Fruit fly (Drosophila melanogaster) whole organism, embryonic: ENCODE measurements around the gene Oscillin.

Experiments used
- Ada2b ChIP-seq: fragments of 200-800 bp; sonication (Bioruptor generic); IDR thresholded peaks from 2 replicates; pipeline ENCODE4 v1.3.6; 2022; ENCODE audit warnings: missing biosample characterization, missing genetic modification characterization
- Atf-2 ChIP-seq: fragments of 200-800 bp; sonication (Bioruptor generic); optimal IDR thresholded peaks from 2 replicates; lab custom pipeline; 2016; ENCODE audit warnings: missing biosample characterization, missing genetic modification characterization
- B-H2 ChIP-seq: fragments of 200-800 bp; sonication (Bioruptor generic); optimal IDR thresholded peaks from 2 replicates; lab custom pipeline; 2018; ENCODE audit warnings: missing biosample characterization, mild to moderate bottlenecking, missing genetic modification characterization
- C15 ChIP-seq: fragments of 200-800 bp; sonication (Bioruptor generic); IDR thresholded peaks from 3 replicates; pipeline ENCODE4 v1.3.6; 2022; ENCODE audit warnings: missing biosample characterization, missing genetic modification characterization
- CG10366 ChIP-seq: fragments of 200-800 bp; sonication (Bioruptor generic); IDR thresholded peaks from 2 replicates; pipeline ENCODE4 v1.3.6; 2022; ENCODE audit warnings: missing biosample characterization, missing genetic modification characterization
- CG11456 ChIP-seq: fragments of 200-800 bp; sonication (Bioruptor generic); IDR thresholded peaks from 3 replicates; pipeline ENCODE4 v1.3.6; 2022; ENCODE audit warnings: missing biosample characterization, missing genetic modification characterization
- CG11504 ChIP-seq: fragments of 200-800 bp; sonication (Bioruptor generic); optimal IDR thresholded peaks from 3 replicates; lab custom pipeline; 2019; ENCODE audit warnings: missing biosample characterization, mild to moderate bottlenecking, missing genetic modification characterization, moderate library complexity
- CG11560 ChIP-seq: fragments of 200-800 bp; sonication (Bioruptor generic); IDR thresholded peaks from 3 replicates; pipeline ENCODE4 v1.3.6; 2022; ENCODE audit warnings: missing biosample characterization, missing genetic modification characterization
- CG12219 ChIP-seq: fragments of 200-800 bp; sonication (Bioruptor generic); optimal IDR thresholded peaks from 3 replicates; lab custom pipeline; 2018; ENCODE audit warnings: missing biosample characterization, mild to moderate bottlenecking, missing genetic modification characterization
- CG13123 ChIP-seq: fragments of 200-800 bp; sonication (Bioruptor generic); optimal IDR thresholded peaks from 2 replicates; lab custom pipeline; 2016; ENCODE audit warnings: missing biosample characterization, missing genetic modification characterization
- CG14014 ChIP-seq: fragments of 200-800 bp; sonication (Bioruptor generic); IDR thresholded peaks from 2 replicates; pipeline ENCODE4 v1.3.6; 2022; ENCODE audit warnings: missing biosample characterization, missing genetic modification characterization
- CG15696 ChIP-seq: fragments of 200-800 bp; sonication (Bioruptor generic); optimal IDR thresholded peaks from 2 replicates; lab custom pipeline; 2019; ENCODE audit warnings: missing biosample characterization, mild to moderate bottlenecking, missing genetic modification characterization, moderate library complexity
- CG16779 ChIP-seq: fragments of 200-800 bp; sonication (Bioruptor generic); IDR thresholded peaks from 2 replicates; pipeline ENCODE4 v1.3.6; 2022; ENCODE audit warnings: missing biosample characterization, missing genetic modification characterization
- CG17361 ChIP-seq: fragments of 200-800 bp; sonication (Bioruptor generic); IDR thresholded peaks from 3 replicates; pipeline ENCODE4 v1.3.6; 2022; ENCODE audit warnings: missing biosample characterization, missing genetic modification characterization
- CG17612 ChIP-seq: fragments of 200-800 bp; sonication (Bioruptor generic); IDR thresholded peaks from 2 replicates; pipeline ENCODE4 v1.3.6; 2022; ENCODE audit warnings: missing biosample characterization, missing genetic modification characterization
- CG31224 ChIP-seq: fragments of 200-800 bp; sonication (Bioruptor generic); IDR thresholded peaks from 2 replicates; pipeline ENCODE4 v1.3.6; 2022; ENCODE audit warnings: missing biosample characterization, missing genetic modification characterization
- CG31388 ChIP-seq: fragments of 200-800 bp; sonication (Bioruptor generic); optimal IDR thresholded peaks from 2 replicates; lab custom pipeline; 2016; ENCODE audit warnings: missing biosample characterization, missing genetic modification characterization
- CG3163 ChIP-seq: fragments of 200-800 bp; sonication (Bioruptor generic); optimal IDR thresholded peaks from 3 replicates; lab custom pipeline; 2016; ENCODE audit warnings: missing biosample characterization, missing genetic modification characterization
- CG4282 ChIP-seq: fragments of 200-800 bp; sonication (Bioruptor generic); optimal IDR thresholded peaks from 2 replicates; lab custom pipeline; 2016; ENCODE audit warnings: missing biosample characterization, missing genetic modification characterization
- CG7556 ChIP-seq: fragments of 200-800 bp; sonication (Bioruptor generic); optimal IDR thresholded peaks from 2 replicates; lab custom pipeline; 2017; ENCODE audit warnings: missing biosample characterization, mild to moderate bottlenecking, missing genetic modification characterization
- CG9437 ChIP-seq: fragments of 200-800 bp; sonication (Bioruptor generic); optimal IDR thresholded peaks from 2 replicates; lab custom pipeline; 2018; ENCODE audit warnings: missing biosample characterization, mild to moderate bottlenecking, missing genetic modification characterization
- CG9727 ChIP-seq: fragments of 200-800 bp; sonication (Bioruptor generic); optimal IDR thresholded peaks from 3 replicates; lab custom pipeline; 2017; ENCODE audit warnings: missing biosample characterization, mild to moderate bottlenecking, missing genetic modification characterization
- CG9817 ChIP-seq: fragments of 200-800 bp; sonication (Bioruptor generic); optimal IDR thresholded peaks from 2 replicates; lab custom pipeline; 2018; ENCODE audit warnings: missing biosample characterization, mild to moderate bottlenecking, missing genetic modification characterization, moderate library complexity
- CkIIα-i1 ChIP-seq: fragments of 200-800 bp; sonication (Bioruptor generic); IDR thresholded peaks from 2 replicates; pipeline ENCODE4 v1.3.6; 2022; ENCODE audit warnings: missing biosample characterization, missing genetic modification characterization
- CoRest ChIP-seq: fragments of 200-800 bp; sonication (Bioruptor generic); optimal IDR thresholded peaks from 3 replicates; lab custom pipeline; 2018; ENCODE audit warnings: missing biosample characterization, mild to moderate bottlenecking, missing genetic modification characterization, moderate library complexity
- Dip2 ChIP-seq: fragments of 200-800 bp; sonication (Bioruptor generic); IDR thresholded peaks from 2 replicates; pipeline ENCODE4 v1.3.6; 2022; ENCODE audit warnings: missing biosample characterization, missing genetic modification characterization
- Dp ChIP-seq: fragments of 200-800 bp; sonication (Bioruptor generic); optimal IDR thresholded peaks from 2 replicates; lab custom pipeline; 2018; ENCODE audit warnings: missing biosample characterization, mild to moderate bottlenecking, missing genetic modification characterization, moderate library complexity
- Fer2 ChIP-seq: fragments of 200-800 bp; sonication (Bioruptor generic); optimal IDR thresholded peaks from 2 replicates; lab custom pipeline; 2018; ENCODE audit warnings: missing biosample characterization, mild to moderate bottlenecking, missing genetic modification characterization, moderate library complexity
- Hmr ChIP-seq: fragments of 200-800 bp; sonication (Bioruptor generic); optimal IDR thresholded peaks from 3 replicates; lab custom pipeline; 2017; ENCODE audit warnings: mild to moderate bottlenecking, missing biosample characterization, missing genetic modification reagents, missing genetic modification characterization
- Hmx ChIP-seq: fragments of 200-800 bp; sonication (Bioruptor generic); optimal IDR thresholded peaks from 2 replicates; lab custom pipeline; 2016; ENCODE audit warnings: missing biosample characterization, missing genetic modification characterization
- Hr51 ChIP-seq, 2 experiments: fragments of 200-800 bp; sonication (Bioruptor generic); optimal IDR thresholded peaks; 2 replicates in 1 of 2; 3 replicates in 1 of 2; lab custom pipeline; 2016 to 2018; ENCODE audit warnings: missing biosample characterization in 2 of 2, missing genetic modification characterization in 2 of 2, mild to moderate bottlenecking in 1 of 2, moderate library complexity in 1 of 2
- Side ChIP-seq: fragments of 200-800 bp; sonication (Bioruptor generic); optimal IDR thresholded peaks from 2 replicates; lab custom pipeline; 2016; ENCODE audit warnings: missing biosample characterization, missing genetic modification characterization
- Sry-β ChIP-seq: fragments of 200-800 bp; sonication (Bioruptor generic); optimal IDR thresholded peaks from 2 replicates; lab custom pipeline; 2018; ENCODE audit warnings: missing biosample characterization, mild to moderate bottlenecking, missing genetic modification characterization, moderate library complexity
- Xbp1 ChIP-seq: fragments of 200-800 bp; sonication (Bioruptor generic); optimal IDR thresholded peaks from 3 replicates; lab custom pipeline; 2016; ENCODE audit warnings: missing biosample characterization, mild to moderate bottlenecking, missing genetic modification characterization
- aop ChIP-seq: fragments of 200-800 bp; sonication (Bioruptor generic); IDR thresholded peaks from 2 replicates; pipeline ENCODE4 v1.3.6; 2022; ENCODE audit warnings: missing biosample characterization, missing genetic modification characterization
- chif ChIP-seq, 2 experiments: fragments of 200-800 bp; sonication (Bioruptor generic); optimal IDR thresholded peaks; 3 replicates each; lab custom pipeline; 2016; ENCODE audit warnings: missing biosample characterization in 2 of 2, missing genetic modification characterization in 2 of 2
- corto ChIP-seq: fragments of 200-800 bp; sonication (Bioruptor generic); optimal IDR thresholded peaks from 2 replicates; lab custom pipeline; 2016; ENCODE audit warnings: missing biosample characterization, mild to moderate bottlenecking, missing genetic modification characterization, moderate library complexity
- dan ChIP-seq: fragments of 200-800 bp; sonication (Bioruptor generic); IDR thresholded peaks from 2 replicates; pipeline ENCODE4 v1.3.6; 2022; ENCODE audit warnings: missing biosample characterization, missing genetic modification characterization
- eve ChIP-seq, 2 experiments: fragments of >200 bp; optimal IDR thresholded peaks; 2 replicates each; lab custom pipeline; 2017; ENCODE audit warnings: missing biosample characterization in 2 of 2, missing genetic modification characterization in 2 of 2
- fd96Cb ChIP-seq: fragments of 200-800 bp; sonication (Bioruptor generic); optimal IDR thresholded peaks from 2 replicates; lab custom pipeline; 2018; ENCODE audit warnings: missing biosample characterization, mild to moderate bottlenecking, missing genetic modification characterization, moderate library complexity
- gcm ChIP-seq: fragments of 200-800 bp; sonication (Bioruptor generic); optimal IDR thresholded peaks from 2 replicates; lab custom pipeline; 2019; ENCODE audit warnings: missing biosample characterization, mild to moderate bottlenecking, missing genetic modification characterization, moderate library complexity
- hbn ChIP-seq: fragments of 200-800 bp; sonication (Bioruptor generic); IDR thresholded peaks from 2 replicates; pipeline ENCODE4 v1.3.6; 2022; ENCODE audit warnings: missing biosample characterization, missing genetic modification characterization; ENCODE audit not compliant: partially characterized antibody
- lab ChIP-seq: fragments of 200-800 bp; sonication (Bioruptor generic); optimal IDR thresholded peaks from 3 replicates; lab custom pipeline; 2017; ENCODE audit warnings: missing biosample characterization, missing genetic modification characterization, mild to moderate bottlenecking, moderate library complexity, missing genetic modification reagents
- lbe ChIP-seq: fragments of 200-800 bp; sonication (Bioruptor generic); optimal IDR thresholded peaks from 2 replicates; lab custom pipeline; 2016; ENCODE audit warnings: missing biosample characterization, mild to moderate bottlenecking, missing genetic modification characterization
- mirr ChIP-seq: fragments of 200-800 bp; sonication (Bioruptor generic); optimal IDR thresholded peaks from 3 replicates; lab custom pipeline; 2018; ENCODE audit warnings: missing biosample characterization, mild to moderate bottlenecking, missing genetic modification characterization
- nmo ChIP-seq: fragments of 200-800 bp; sonication (Bioruptor generic); optimal IDR thresholded peaks from 2 replicates; lab custom pipeline; 2018; ENCODE audit warnings: missing biosample characterization, mild to moderate bottlenecking, missing genetic modification characterization, moderate library complexity
- pum ChIP-seq: fragments of 200-800 bp; sonication (Bioruptor generic); optimal IDR thresholded peaks from 2 replicates; lab custom pipeline; 2016; ENCODE audit warnings: missing biosample characterization, missing genetic modification characterization
- pzg ChIP-seq: fragments of 200-800 bp; sonication (Bioruptor generic); optimal IDR thresholded peaks from 3 replicates; lab custom pipeline; 2018; ENCODE audit warnings: missing biosample characterization, mild to moderate bottlenecking, missing genetic modification characterization, moderate library complexity
- so ChIP-seq: fragments of 200-800 bp; sonication (Bioruptor generic); IDR thresholded peaks from 3 replicates; pipeline ENCODE4 v1.3.6; 2022; ENCODE audit warnings: missing biosample characterization, missing genetic modification characterization
- tna ChIP-seq: fragments of 200-800 bp; sonication (Bioruptor generic); IDR thresholded peaks from 2 replicates; pipeline ENCODE4 v1.3.6; 2022; ENCODE audit warnings: missing biosample characterization, missing genetic modification characterization; ENCODE audit not compliant: partially characterized antibody
- zf30C ChIP-seq: fragments of 200-800 bp; sonication (Bioruptor generic); optimal IDR thresholded peaks from 3 replicates; lab custom pipeline; 2018; ENCODE audit warnings: missing biosample characterization, mild to moderate bottlenecking, missing genetic modification characterization

Oscillin gene

dm6 chr2L:5569503-5569902 lies 22.6 kb downstream of the Oscillin start (continued):
- TF ChIP-seq Fer2 (tag; lab: Kevin White, UChicago) (no peak), CG7556 (GFP tag; lab: Kevin White, UChicago) (no peak), CG11504 (tag; lab: Kevin White, UChicago) (peak; percentile 52), CG9727 (GFP tag; lab: Kevin White, UChicago) (no peak), Xbp1 (GFP tag; lab: Kevin White, UChicago) (peak; percentile 9), CG15696 (tag; lab: Kevin White, UChicago) (no peak), CG16779 (no peak), CkIIα-i1 (GFP tag; lab: Robert Waterston, UW) (no peak), eve (GFP tag; optimal IDR thresholded peaks at IDR 0.05; lab: Kevin White, UChicago) (no peak), CG31224 (no peak), mirr (GFP tag; lab: Kevin White, UChicago) (no peak), fd96Cb (tag; lab: Kevin White, UChicago) (peak; percentile 4), Atf-2 (no peak), CG17612 (GFP tag; lab: Robert Waterston, UW) (0 out of 2 replicates have a peak, but pooled peaks have one; percentile 28), chif (GFP tag; optimal IDR thresholded peaks at IDR 0.05; lab: Kevin White, UChicago) (no peak), aop (GFP tag; lab: Robert Waterston, UW) (no peak), Dp (GFP tag; lab: Kevin White, UChicago) (no peak), gcm (GFP tag; lab: Kevin White, UChicago) (no peak), CG9817 (tag; lab: Kevin White, UChicago) (peak; percentile 26), B-H2 (no peak), CG14014 (GFP tag; lab: Robert Waterston, UW) (peak; percentile 64; the same call in 1 of the 2 replicates), CoRest (tag; lab: Kevin White, UChicago) (peak; percentile 27), Hmr (GFP tag; lab: Kevin White, UChicago) (peak; percentile 38), Ada2b (GFP tag; lab: Robert Waterston, UW) (peak; percentile 41; the same call in 1 of the 2 replicates), so (GFP tag; lab: Robert Waterston, UW) (no peak), Side (GFP tag; lab: Kevin White, UChicago) (no peak), CG11560 (tag; lab: Robert Waterston, UW) (0 out of 3 replicates have a peak, but pooled peaks have one; percentile 34), corto (no peak), hbn (no peak), Dip2 (GFP tag; lab: Robert Waterston, UW) (no peak), lbe (no peak), CG10366 (GFP tag; lab: Robert Waterston, UW) (peak; percentile 36; the same call in 1 of the 2 replicates), CG3163 (GFP tag; lab: Kevin White, UChicago) (no peak), CG31388 (GFP tag; lab: Kevin White, UChicago) (no peak), Hr51 (GFP tag; optimal IDR thresholded peaks at IDR 0.05; lab: Kevin White, UChicago) (peak in 1 of 2 experiments; percentile 43), CG17361 (no peak), nmo (GFP tag; lab: Kevin White, UChicago) (peak; percentile 16), Hmx (GFP tag; lab: Kevin White, UChicago) (no peak), zf30C (GFP tag; lab: Kevin White, UChicago) (no peak), pum (GFP tag; lab: Kevin White, UChicago) (no peak), CG12219 (GFP tag; lab: Kevin White, UChicago) (no peak), CG9437 (no peak), CG11456 (GFP tag; lab: Robert Waterston, UW) (0 out of 3 replicates have a peak, but pooled peaks have one; percentile 43), CG13123 (no peak), CG4282 (GFP tag; lab: Kevin White, UChicago) (no peak), C15 (GFP tag; lab: Robert Waterston, UW) (no peak), Sry-β (GFP tag; lab: Kevin White, UChicago) (no peak), lab (GFP tag; lab: Kevin White, UChicago) (peak; percentile 72), dan (GFP tag; lab: Robert Waterston, UW) (no peak), tna (no peak), pzg (no peak)
